Fruit fly (Drosophila melanogaster) whole organism, adult: ENCODE measurements around the gene CG4338.
A peak's percentile ranks its signal among the peaks of the same experiment; 100 is the strongest.

ENCODE experiments used
- CG14711 ChIP-seq: fragments of 200-800 bp; sonication (Bioruptor generic); optimal IDR thresholded peaks from 2 replicates; lab custom pipeline; 2018; ENCODE audit warnings: missing biosample characterization, mild to moderate bottlenecking, missing genetic modification characterization, moderate library complexity
- CG33017 ChIP-seq: fragments of 200-800 bp; sonication (Bioruptor generic); optimal IDR thresholded peaks from 2 replicates; lab custom pipeline; 2018; ENCODE audit warnings: missing biosample characterization, mild to moderate bottlenecking, missing genetic modification characterization, moderate library complexity
- CG7045 ChIP-seq: fragments of 200-800 bp; sonication (Bioruptor generic); optimal IDR thresholded peaks from 2 replicates; lab custom pipeline; 2017; ENCODE audit warnings: missing biosample characterization, mild to moderate bottlenecking, missing genetic modification characterization
- Hr96 ChIP-seq: fragments of 200-800 bp; sonication (Bioruptor generic); optimal IDR thresholded peaks from 2 replicates; lab custom pipeline; 2016; ENCODE audit warnings: missing biosample characterization, missing genetic modification characterization
- Mnt ChIP-seq: fragments of 200-800 bp; sonication (Bioruptor generic); optimal IDR thresholded peaks from 2 replicates; lab custom pipeline; 2016; ENCODE audit warnings: missing biosample characterization, mild to moderate bottlenecking, missing genetic modification characterization
- kay ChIP-seq: fragments of 200-800 bp; sonication (Bioruptor generic); peaks from one replicate; lab custom pipeline; 2016; ENCODE audit warnings: missing biosample characterization, missing genetic modification characterization, borderline replicate concordance
- ovo ChIP-seq: fragments of 200-800 bp; sonication (Bioruptor generic); optimal IDR thresholded peaks from 2 replicates; lab custom pipeline; 2016; ENCODE audit warnings: missing biosample characterization, missing genetic modification characterization

DNA sequence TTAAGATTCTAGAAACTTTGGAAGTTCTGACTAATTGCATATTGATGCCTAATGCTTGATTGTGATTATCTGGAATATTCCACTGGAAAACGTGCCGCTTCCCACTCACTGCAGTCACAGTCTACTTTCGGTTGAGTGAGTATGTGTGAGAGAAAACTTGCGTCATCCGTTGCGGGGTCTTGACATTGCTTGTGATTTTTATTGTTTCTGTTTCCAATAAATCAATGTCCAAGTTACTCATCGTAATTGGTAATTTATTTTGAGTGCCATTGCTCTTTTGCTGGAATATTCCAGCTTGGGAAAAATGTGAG lies 32.3 kb upstream of the CG4338 start:
- peak; percentile 51 for TF ChIP-seq kay (GFP tag; lab: Kevin White, UChicago)
- TF ChIP-seq Hr96 (GFP tag; lab: Kevin White, UChicago), result no peak
- no peak for TF ChIP-seq Mnt (GFP tag; lab: Kevin White, UChicago)
- no peak for TF ChIP-seq CG14711 (tag; lab: Kevin White, UChicago)
- TF ChIP-seq ovo (GFP tag; lab: Kevin White, UChicago), result no peak
- TF ChIP-seq CG7045 (GFP tag; lab: Kevin White, UChicago), result no peak
- TF ChIP-seq CG33017, result no peak
